Fruit fly (Drosophila melanogaster): ENCODE data around the gene CG5623.

Gene CG5623

dm6 chr3R:15794258-15794727 is 27.1 kb upstream of the CG5623 start (continued):
- TF ChIP-seq Bgb (GFP tag; IDR thresholded peaks at IDR 0.05; ENCODE audit: partially characterized antibody) (no peak), CG17186 (GFP tag; optimal IDR thresholded peaks at IDR 0.05) (no peak), toy (GFP tag; IDR thresholded peaks at IDR 0.05) (no peak), sug (tag; optimal IDR thresholded peaks at IDR 0.05) (peak; percentile 5), nerfin-2 (GFP tag; IDR thresholded peaks at IDR 0.05; ENCODE audit: partially characterized antibody) (no peak), CG5245 (GFP tag; optimal IDR thresholded peaks at IDR 0.05) (no peak), Hey (tag; optimal IDR thresholded peaks at IDR 0.05) (peak; percentile 24), Blimp-1 (GFP tag; optimal IDR thresholded peaks at IDR 0.05) (peak; percentile 9), ranshi (GFP tag; IDR thresholded peaks at IDR 0.05) (peak; percentile 35; the same call in 1 of the 2 replicates), CG2129 (GFP tag; IDR thresholded peaks at IDR 0.05; ENCODE audit: partially characterized antibody) (no peak), zen (tag; optimal IDR thresholded peaks at IDR 0.05) (peak; percentile 3), Mrtf (GFP tag; IDR thresholded peaks at IDR 0.05) (no peak), ATbp (GFP tag; optimal IDR thresholded peaks at IDR 0.05) (peak; percentile 67), peb (GFP tag; IDR thresholded peaks at IDR 0.05) (no peak), Hr78 (GFP tag; optimal IDR thresholded peaks at IDR 0.05) (no peak), CG17361 (GFP tag; IDR thresholded peaks at IDR 0.05) (no peak; the same call in 2 of the 3 replicates), tgo (GFP tag; IDR thresholded peaks at IDR 0.05) (no peak), CG3847 (GFP tag; IDR thresholded peaks at IDR 0.05) (no peak), Asciz (GFP tag; optimal IDR thresholded peaks at IDR 0.05) (peak; percentile 53), CG17829 (tag; optimal IDR thresholded peaks at IDR 0.05) (no peak), stc (GFP tag; IDR thresholded peaks at IDR 0.05) (peak; percentile 19; the same call in 1 of the 2 replicates), CG15073 (GFP tag; optimal IDR thresholded peaks at IDR 0.05) (no peak), CG12299 (tag; optimal IDR thresholded peaks at IDR 0.05) (peak; percentile 20), klu (GFP tag; IDR thresholded peaks at IDR 0.05) (no peak), CG2202 (tag; optimal IDR thresholded peaks at IDR 0.05) (no peak), Ssrp (tag; optimal IDR thresholded peaks at IDR 0.05) (no peak), CG2712 (tag; optimal IDR thresholded peaks at IDR 0.05) (peak; percentile 9), CG4282 (GFP tag; optimal IDR thresholded peaks at IDR 0.05) (peak; percentile 15), CG4707 (GFP tag; optimal IDR thresholded peaks at IDR 0.05) (no peak), phol (tag; optimal IDR thresholded peaks at IDR 0.05) (peak; percentile 21), pan (optimal IDR thresholded peaks at IDR 0.05) (no peak), pan (GFP tag; optimal IDR thresholded peaks at IDR 0.05 in 1 of 2, IDR thresholded peaks at IDR 0.05 in 1 of 2) (no peak), Scr (GFP tag; IDR thresholded peaks at IDR 0.05; ENCODE audit: partially characterized antibody) (no peak), slp2 (GFP tag; optimal IDR thresholded peaks at IDR 0.05) (peak; percentile 12), CG6854 (GFP tag; optimal IDR thresholded peaks at IDR 0.05) (no peak), unpg (GFP tag; optimal IDR thresholded peaks at IDR 0.05) (peak; percentile 4), Lhr (GFP tag; optimal IDR thresholded peaks at IDR 0.05) (peak; percentile 39), dimm (GFP tag; IDR thresholded peaks at IDR 0.05) (no peak), Xrp1 (GFP tag; IDR thresholded peaks at IDR 0.05) (peak; percentile 52; the same call in 1 of the 2 replicates), CG10654 (GFP tag; optimal IDR thresholded peaks at IDR 0.05) (no peak), da (GFP tag; optimal IDR thresholded peaks at IDR 0.05) (peak; percentile 22), jigr1 (GFP tag; IDR thresholded peaks at IDR 0.05) (no peak), so (GFP tag; IDR thresholded peaks at IDR 0.05) (no peak), ara (GFP tag; IDR thresholded peaks at IDR 0.05) (no peak), Lim3 (GFP tag; IDR thresholded peaks at IDR 0.05) (no peak), CG10959 (GFP tag; IDR thresholded peaks at IDR 0.05) (no peak), CG6791 (GFP tag; IDR thresholded peaks at IDR 0.05; ENCODE audit: partially characterized antibody) (no peak), CG3995 (GFP tag; optimal IDR thresholded peaks at IDR 0.05) (no peak), Drgx (GFP tag; IDR thresholded peaks at IDR 0.05) (no peak), CG1792 (GFP tag; optimal IDR thresholded peaks at IDR 0.05) (peak; percentile 3), crol (GFP tag; IDR thresholded peaks at IDR 0.05) (no peak)

Measured in whole organism, embryonic.